Fruit fly (Drosophila melanogaster): ENCODE results near the gene Deaf1.
A peak's percentile ranks its signal among the peaks of the same experiment; 100 is the strongest.

The Deaf1 gene

dm6 chr3L:19846960-19847359, 29.0 kb downstream of the Deaf1 start (continued):
- TF ChIP-seq en (GFP tag; optimal IDR thresholded peaks at IDR 0.05) (peak; percentile 14), PHDP (tag; optimal IDR thresholded peaks at IDR 0.05) (peak; percentile 42), tap (tag; optimal IDR thresholded peaks at IDR 0.05) (peak; percentile 25), Vsx1 (GFP tag; optimal IDR thresholded peaks at IDR 0.05) (peak; percentile 63), NK7.1 (GFP tag; optimal IDR thresholded peaks at IDR 0.05) (peak; percentile 34), hkb (optimal IDR thresholded peaks at IDR 0.05) (no peak), hkb (GFP tag; IDR thresholded peaks at IDR 0.05) (peak; percentile 55; the same call in 1 of the 2 replicates)

- TF ChIP-seq nau (GFP tag; optimal IDR thresholded peaks at IDR 0.05) (no peak), sens (GFP tag) (peak; percentile 31), dysf (GFP tag; IDR thresholded peaks at IDR 0.05) (no peak)
Measured at dm6 chr3L:19848080-19848479, 30.1 kb downstream of the Deaf1 start.

- peak; percentile 18 for TF ChIP-seq CG13894 (tag; optimal IDR thresholded peaks at IDR 0.05)
- no peak for TF ChIP-seq CG30403 (GFP tag; optimal IDR thresholded peaks at IDR 0.05)
- TF ChIP-seq CG6689 (GFP tag; IDR thresholded peaks at IDR 0.05), result no peak
- no peak for TF ChIP-seq CG8281 (tag; optimal IDR thresholded peaks at IDR 0.05)
- peak; percentile 69 for TF ChIP-seq Med (GFP tag)
- peak; percentile 52 for TF ChIP-seq sens (GFP tag)
- TF ChIP-seq gcm (GFP tag; optimal IDR thresholded peaks at IDR 0.05), result no peak
- peak; percentile 60; the same call in 1 of the 2 replicates for TF ChIP-seq vvl (GFP tag; IDR thresholded peaks at IDR 0.05)
- no peak for TF ChIP-seq ewg (GFP tag; optimal IDR thresholded peaks at IDR 0.05)
- TF ChIP-seq maf-S (GFP tag; optimal IDR thresholded peaks at IDR 0.05), result no peak
Measured at dm6 chr3L:19857923-19858490, 40.0 kb downstream of the Deaf1 start.

- TF ChIP-seq CG17612 (GFP tag; IDR thresholded peaks at IDR 0.05), result no peak
- TF ChIP-seq MBD-R2 (GFP tag; IDR thresholded peaks at IDR 0.05), result peak; percentile 88
- no peak for TF ChIP-seq CG1529 (GFP tag; optimal IDR thresholded peaks at IDR 0.05)
- TF ChIP-seq CG32767 (GFP tag; IDR thresholded peaks at IDR 0.05), result no peak
- no peak; the same call in 2 of the 3 replicates for TF ChIP-seq row (GFP tag; IDR thresholded peaks at IDR 0.05)
- TF ChIP-seq ranshi (GFP tag; IDR thresholded peaks at IDR 0.05), result no peak
- no peak for TF ChIP-seq CG1832 (GFP tag; optimal IDR thresholded peaks at IDR 0.05)
- peak; percentile 53 for TF ChIP-seq CG1603 (tag; optimal IDR thresholded peaks at IDR 0.05)
- peak; percentile 11 for TF ChIP-seq gsb-n (tag; optimal IDR thresholded peaks at IDR 0.05)
- peak; percentile 45 for TF ChIP-seq CG17186 (GFP tag; optimal IDR thresholded peaks at IDR 0.05)
- peak in 1 of 2 experiments; percentile 19 for TF ChIP-seq tll (GFP tag; optimal IDR thresholded peaks at IDR 0.05)
- TF ChIP-seq rib (GFP tag; IDR thresholded peaks at IDR 0.05), result no peak
- peak; percentile 52; the same call in 1 of the 2 replicates for TF ChIP-seq onecut (GFP tag; IDR thresholded peaks at IDR 0.05)
- TF ChIP-seq CG10543 (GFP tag; optimal IDR thresholded peaks at IDR 0.05), result peak; percentile 31
- TF ChIP-seq CG16813 (GFP tag; IDR thresholded peaks at IDR 0.05; ENCODE audit: partially characterized antibody), result peak; percentile 32; the same call in 1 of the 3 replicates
- TF ChIP-seq CG8478 (optimal IDR thresholded peaks at IDR 0.05), result no peak
- TF ChIP-seq CTCF (GFP tag; optimal IDR thresholded peaks at IDR 0.05), result peak; percentile 24
- TF ChIP-seq dm (GFP tag; optimal IDR thresholded peaks at IDR 0.05), result peak; percentile 94
- no peak for TF ChIP-seq CG8924 (tag; optimal IDR thresholded peaks at IDR 0.05)
- peak; percentile 54 for TF ChIP-seq CG17829 (tag; optimal IDR thresholded peaks at IDR 0.05)
- TF ChIP-seq mld (GFP tag; IDR thresholded peaks at IDR 0.05; ENCODE audit: partially characterized antibody), result no peak
- TF ChIP-seq CG4820 (GFP tag; optimal IDR thresholded peaks at IDR 0.05), result no peak
- no peak for TF ChIP-seq nerfin-2 (GFP tag; IDR thresholded peaks at IDR 0.05; ENCODE audit: partially characterized antibody)
- TF ChIP-seq CG18619 (GFP tag; optimal IDR thresholded peaks at IDR 0.05), result no peak
- TF ChIP-seq fd96Cb (tag; optimal IDR thresholded peaks at IDR 0.05), result no peak
- TF ChIP-seq CG9727 (GFP tag; optimal IDR thresholded peaks at IDR 0.05), result no peak
- no peak for TF ChIP-seq klu (GFP tag; IDR thresholded peaks at IDR 0.05)
- TF ChIP-seq CG15601 (tag; optimal IDR thresholded peaks at IDR 0.05), result peak; percentile 37
- no peak; the same call in 1 of the 2 replicates for TF ChIP-seq CG3847 (GFP tag; IDR thresholded peaks at IDR 0.05)
Measured at dm6 chr3L:19861215-19861614, 43.2 kb downstream of the Deaf1 start.

All from whole organism, embryonic.